Worm (Caenorhabditis elegans) whole organism, midembryonic: ENCODE data around the gene nhr-146.

ENCODE experiments used
- T22C8.4 ChIP-seq: fragments of 200-800 bp; sonication (Bioruptor generic); IDR thresholded peaks from 2 replicates; pipeline ENCODE4 v1.3.6; 2022; ENCODE audit warnings: missing genetic modification characterization, missing compliant biosample characterization
- cog-1 ChIP-seq: sonication (generic microtip); optimal IDR thresholded peaks from 2 replicates; lab custom pipeline; 2016; ENCODE audit warnings: missing genetic modification characterization, missing compliant biosample characterization
- flt-1 ChIP-seq: fragments of 200-800 bp; sonication (Bioruptor generic); IDR thresholded peaks from 2 replicates; pipeline ENCODE4 v1.3.6; 2022; ENCODE audit warnings: missing genetic modification characterization, missing compliant biosample characterization
- klf-2 ChIP-seq: fragments of 200-800 bp; sonication (Bioruptor generic); conservative IDR thresholded peaks from 2 replicates; pipeline ENCODE4 v1.3.6; 2022; ENCODE audit warnings: missing genetic modification reagents, missing genetic modification characterization, missing compliant biosample characterization
- med-1 ChIP-seq: sonication (generic microtip); optimal IDR thresholded peaks from 2 replicates; lab custom pipeline; 2017; ENCODE audit warnings: missing genetic modification characterization, mild to moderate bottlenecking, missing compliant biosample characterization, antibody characterized with exemption, missing genetic modification reagents; ENCODE audit not compliant: insufficient read depth
- ref-1 ChIP-seq: fragments of 200-800 bp; sonication (Bioruptor generic); conservative IDR thresholded peaks from 2 replicates; pipeline ENCODE4 v1.3.6; 2022; ENCODE audit warnings: missing genetic modification reagents, missing genetic modification characterization, missing compliant biosample characterization
- tab-1 ChIP-seq: fragments of 200-800 bp; sonication (Bioruptor generic); IDR thresholded peaks from 2 replicates; pipeline ENCODE4 v1.3.6; 2022; ENCODE audit warnings: missing genetic modification characterization, missing compliant biosample characterization
- ztf-23 ChIP-seq: fragments of 200-800 bp; sonication (Bioruptor generic); IDR thresholded peaks from 2 replicates; pipeline ENCODE4 v1.3.6; 2022; ENCODE audit warnings: missing genetic modification reagents, missing genetic modification characterization, missing compliant biosample characterization

ce11 chrIV:1633445-1633844 is 6.8 kb downstream of the nhr-146 start, which contains the start of gene Y41D4B.6:
- no peak for TF ChIP-seq cog-1 (tag; lab: Kevin White, UChicago)
- TF ChIP-seq ztf-23 (GFP tag; lab: Robert Waterston, UW), result no peak
- TF ChIP-seq klf-2 (GFP tag; lab: Robert Waterston, UW), result no peak
- TF ChIP-seq flt-1 (GFP tag; lab: Robert Waterston, UW), result no peak
- no peak for TF ChIP-seq ref-1
- TF ChIP-seq T22C8.4 (GFP tag; lab: Robert Waterston, UW), result no peak
- no peak for TF ChIP-seq med-1 (GFP tag; lab: Kevin White, UChicago)
- no peak for TF ChIP-seq tab-1 (GFP tag; lab: Robert Waterston, UW)
